Worm (Caenorhabditis elegans) whole organism, L4/young adult: ENCODE measurements around the gene T05E12.6.

ENCODE experiments used
- W03F9.2 ChIP-seq: fragments of 150-350 bp; optimal IDR thresholded peaks from 2 replicates; lab custom pipeline; 2014; ENCODE audit warnings: missing biosample characterization, missing genetic modification characterization
- dao-5 ChIP-seq: sonication (generic microtip); optimal IDR thresholded peaks from 2 replicates; lab custom pipeline; 2016; ENCODE audit warnings: missing genotype, missing genetic modification characterization, moderate library complexity, missing compliant biosample characterization
- him-1 ChIP-seq: sonication (generic microtip); optimal IDR thresholded peaks from 2 replicates; lab custom pipeline; 2016; ENCODE audit warnings: missing genotype, missing genetic modification reagents, missing genetic modification characterization, missing compliant biosample characterization

ce11 chrV:17092262-17092661 is 3.0 kb upstream of the T05E12.6 start, which contains the start of gene ZK218.1:
- no peak for TF ChIP-seq dao-5 (tag; lab: Kevin White, UChicago)
- no peak for TF ChIP-seq him-1 (tag; lab: Kevin White, UChicago)
- no peak for TF ChIP-seq W03F9.2 (tag; lab: Kevin White, UChicago)
